Fruit fly (Drosophila melanogaster) S2 (cell line): Measurements from ENCODE around the gene Rai1.

Experiments
- CG8478 ChIP-seq: fragments of >200 bp; optimal IDR thresholded peaks from 2 replicates; lab custom pipeline; 2018
- CTCF ChIP-seq, 2 experiments: fragments of >200 bp; optimal IDR thresholded peaks; 2 replicates each; lab custom pipeline; 2018

DNA sequence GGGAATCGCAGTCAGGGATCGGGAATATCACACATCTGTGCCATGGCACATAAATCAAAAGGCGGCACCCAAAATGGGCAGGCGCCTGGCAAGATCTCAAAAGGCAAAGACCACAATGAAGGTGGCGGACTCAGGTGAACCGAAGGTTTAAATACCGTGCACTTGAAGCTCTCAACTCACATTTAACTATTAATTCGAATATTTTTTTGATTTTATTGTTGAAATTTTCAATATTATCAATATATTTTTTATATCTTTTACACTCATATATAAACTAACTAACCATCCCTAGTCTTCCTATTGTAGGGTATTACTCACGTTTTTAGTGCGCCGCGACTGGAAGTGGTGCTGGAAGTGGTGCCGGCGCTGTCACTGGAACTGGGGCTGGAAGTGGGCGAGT lies 45.8 kb upstream of the Rai1 start:
- TF ChIP-seq CTCF (optimal IDR thresholded peaks at IDR 0.05; lab: Kevin White, UChicago) (no peak), CG8478 (lab: Kevin White, UChicago) (no peak)
